Worm (Caenorhabditis elegans) whole organism, L4 larva: ENCODE results near the gene sdc-2.
A peak's percentile ranks its signal among the peaks of the same experiment; 100 is the strongest.

Experiments used
- D1046.2 ChIP-seq: fragments of 200-800 bp; sonication (Bioruptor generic); IDR thresholded peaks from 2 replicates; pipeline ENCODE4 v1.3.6; 2022; ENCODE audit warnings: missing genetic modification characterization, missing compliant biosample characterization
- F37D6.2 ChIP-seq: sonication (generic microtip); optimal IDR thresholded peaks from 2 replicates; lab custom pipeline; 2016; ENCODE audit warnings: mild to moderate bottlenecking, missing genetic modification characterization, missing compliant biosample characterization
- F44E2.7 ChIP-seq: fragments of 200-800 bp; sonication (Bioruptor generic); IDR thresholded peaks from 2 replicates; pipeline ENCODE4 v2.1.2; 2022; ENCODE audit warnings: missing genetic modification characterization, missing compliant biosample characterization
- R02D3.7 ChIP-seq: fragments of 150-350 bp; sonication (generic microtip); optimal IDR thresholded peaks from 3 replicates; lab custom pipeline; 2014; ENCODE audit warnings: missing biosample characterization, missing genetic modification characterization
- T26A8.4 ChIP-seq: fragments of 200-800 bp; sonication (Bioruptor generic); IDR thresholded peaks from 2 replicates; pipeline ENCODE4 v1.3.6; 2022; ENCODE audit warnings: missing genetic modification characterization, missing compliant biosample characterization
- Y105C5A.15 ChIP-seq: fragments of 200-800 bp; sonication (Bioruptor generic); IDR thresholded peaks from 2 replicates; pipeline ENCODE4 v1.3.6; 2022; ENCODE audit warnings: missing genetic modification characterization, missing compliant biosample characterization
- Y75B8A.6 ChIP-seq: fragments of 200-800 bp; sonication (Bioruptor generic); IDR thresholded peaks from 2 replicates; pipeline ENCODE4 v1.3.6; 2022; ENCODE audit warnings: missing genetic modification reagents, missing genetic modification characterization, missing compliant biosample characterization
- aha-1 ChIP-seq: fragments of 150-350 bp; peaks from one replicate; lab custom pipeline; 2014; ENCODE audit warnings: missing biosample characterization, missing genetic modification characterization
- aly-2 ChIP-seq: sonication (generic microtip); optimal IDR thresholded peaks from 2 replicates; lab custom pipeline; 2018; ENCODE audit warnings: missing biosample characterization, missing genetic modification characterization
- arid-1 ChIP-seq: fragments of 200-800 bp; sonication (Bioruptor generic); conservative IDR thresholded peaks from 2 replicates; pipeline ENCODE4 v1.3.6; 2022; ENCODE audit warnings: missing genetic modification reagents, missing genetic modification characterization, missing compliant biosample characterization
- attf-4 ChIP-seq: sonication (generic microtip); optimal IDR thresholded peaks from 3 replicates; lab custom pipeline; 2017; ENCODE audit warnings: missing biosample characterization, missing genetic modification characterization
- ceh-20 ChIP-seq: fragments of 200-800 bp; sonication (Bioruptor generic); IDR thresholded peaks from 2 replicates; pipeline ENCODE4 v1.3.6; 2022; ENCODE audit warnings: missing genetic modification reagents, missing genetic modification characterization, missing compliant biosample characterization
- ceh-44 ChIP-seq: fragments of 200-800 bp; sonication (Bioruptor generic); IDR thresholded peaks from 2 replicates; pipeline ENCODE4 v1.3.6; 2022; ENCODE audit warnings: missing genetic modification reagents, missing genetic modification characterization, missing compliant biosample characterization
- ceh-82 ChIP-seq: sonication (generic microtip); optimal IDR thresholded peaks from 2 replicates; lab custom pipeline; 2017; ENCODE audit warnings: missing biosample characterization, missing genetic modification characterization
- ces-1 ChIP-seq: fragments of 150-350 bp; sonication (generic microtip); optimal IDR thresholded peaks from 4 replicates; lab custom pipeline; 2014; ENCODE audit warnings: missing biosample characterization, missing genetic modification reagents, missing genetic modification characterization
- dmd-8 ChIP-seq: fragments of 200-800 bp; sonication (Bioruptor generic); IDR thresholded peaks from 2 replicates; pipeline ENCODE4 v1.3.6; 2022; ENCODE audit warnings: missing genetic modification characterization, missing compliant biosample characterization
- dmd-9 ChIP-seq: fragments of 200-800 bp; sonication (Bioruptor generic); IDR thresholded peaks from 2 replicates; pipeline ENCODE4 v1.3.6; 2022; ENCODE audit warnings: missing genetic modification reagents, missing genetic modification characterization, missing compliant biosample characterization
- dve-1 ChIP-seq: sonication (generic microtip); optimal IDR thresholded peaks from 2 replicates; lab custom pipeline; 2017; ENCODE audit warnings: antibody characterized with exemption, mild to moderate bottlenecking, missing genetic modification characterization, missing compliant biosample characterization; ENCODE audit not compliant: insufficient read depth
- egl-27 ChIP-seq: sonication (generic microtip); optimal IDR thresholded peaks from 3 replicates; lab custom pipeline; 2017; ENCODE audit warnings: missing biosample characterization, missing genetic modification reagents, missing genetic modification characterization
- fos-1 ChIP-seq: fragments of 150-350 bp; optimal IDR thresholded peaks from 2 replicates; lab custom pipeline; 2014; ENCODE audit warnings: missing biosample characterization, missing genetic modification characterization
- gei-8 ChIP-seq: fragments of 200-800 bp; sonication (Bioruptor generic); optimal IDR thresholded peaks from 2 replicates; lab custom pipeline; 2018; ENCODE audit warnings: mild to moderate bottlenecking, missing genetic modification characterization, missing compliant biosample characterization
- hmg-1.1 ChIP-seq: fragments of 200-800 bp; sonication (Bioruptor generic); IDR thresholded peaks from 2 replicates; pipeline ENCODE4 v1.3.6; 2022; ENCODE audit warnings: missing genetic modification reagents, missing genetic modification characterization, missing compliant biosample characterization
- jun-1 ChIP-seq: fragments of 150-350 bp; optimal IDR thresholded peaks from 2 replicates; lab custom pipeline; 2014; ENCODE audit warnings: missing biosample characterization, missing genetic modification reagents, missing genetic modification characterization
- lim-7 ChIP-seq: fragments of 200-800 bp; sonication (Bioruptor generic); IDR thresholded peaks from 2 replicates; pipeline ENCODE4 v1.3.6; 2022; ENCODE audit warnings: missing genetic modification characterization, missing compliant biosample characterization
- lin-1 ChIP-seq: fragments of 200-800 bp; sonication (Bioruptor generic); IDR thresholded peaks from 2 replicates; pipeline ENCODE4 v1.3.6; 2022; ENCODE audit warnings: missing genetic modification reagents, missing genetic modification characterization, missing compliant biosample characterization
- lin-15B ChIP-seq: fragments of 150-350 bp; sonication (generic microtip); optimal IDR thresholded peaks from 3 replicates; lab custom pipeline; 2014; ENCODE audit warnings: missing biosample characterization, missing genetic modification characterization
- lin-39 ChIP-seq: fragments of 150-350 bp; optimal IDR thresholded peaks from 2 replicates; lab custom pipeline; 2014; ENCODE audit warnings: missing biosample characterization, missing genetic modification reagents, missing genetic modification characterization
- madf-9 ChIP-seq: fragments of 200-800 bp; sonication (Bioruptor generic); conservative IDR thresholded peaks from 2 replicates; pipeline ENCODE4 v1.3.6; 2022; ENCODE audit warnings: missing genetic modification reagents, missing genetic modification characterization, missing compliant biosample characterization
- mxl-3 ChIP-seq: fragments of 200-800 bp; sonication (Bioruptor generic); optimal IDR thresholded peaks from 2 replicates; lab custom pipeline; 2018; ENCODE audit warnings: mild to moderate bottlenecking, missing genetic modification characterization, missing compliant biosample characterization
- nhr-10 ChIP-seq: fragments of 150-350 bp; optimal IDR thresholded peaks from 2 replicates; lab custom pipeline; 2014; ENCODE audit warnings: missing biosample characterization, missing genetic modification characterization
- nhr-102 ChIP-seq: sonication (generic microtip); optimal IDR thresholded peaks from 2 replicates; lab custom pipeline; 2016; ENCODE audit warnings: mild to moderate bottlenecking, missing genetic modification characterization, moderate library complexity, missing compliant biosample characterization
- nhr-111 ChIP-seq: fragments of 200-800 bp; sonication (Bioruptor generic); optimal IDR thresholded peaks from 2 replicates; lab custom pipeline; 2018; ENCODE audit warnings: mild to moderate bottlenecking, missing genetic modification characterization, missing compliant biosample characterization
- nhr-237 ChIP-seq: sonication (generic microtip); optimal IDR thresholded peaks from 2 replicates; lab custom pipeline; 2017; ENCODE audit warnings: missing biosample characterization, missing genetic modification characterization
- nhr-28 ChIP-seq: fragments of 150-350 bp; optimal IDR thresholded peaks from 2 replicates; lab custom pipeline; 2014; ENCODE audit warnings: missing biosample characterization, missing genetic modification characterization
- nhr-41 ChIP-seq: fragments of 200-800 bp; sonication (Bioruptor generic); IDR thresholded peaks from 2 replicates; pipeline ENCODE4 v1.3.6; 2022; ENCODE audit warnings: missing genetic modification reagents, missing genetic modification characterization, missing compliant biosample characterization
- php-3 ChIP-seq: fragments of 200-800 bp; sonication (Bioruptor generic); IDR thresholded peaks from 2 replicates; pipeline ENCODE4 v1.3.6; 2022; ENCODE audit warnings: missing genetic modification reagents, missing genetic modification characterization, missing compliant biosample characterization
- pqm-1 ChIP-seq: sonication (generic microtip); optimal IDR thresholded peaks from 2 replicates; lab custom pipeline; 2017; ENCODE audit warnings: missing biosample characterization, missing genetic modification characterization
- rbr-2 ChIP-seq: sonication (generic microtip); optimal IDR thresholded peaks from 2 replicates; lab custom pipeline; 2016; ENCODE audit warnings: missing genotype, missing genetic modification characterization, missing compliant biosample characterization
- saeg-2 ChIP-seq: fragments of 200-800 bp; sonication (Bioruptor generic); IDR thresholded peaks from 2 replicates; pipeline ENCODE4 v1.3.6; 2022; ENCODE audit warnings: missing genetic modification reagents, missing genetic modification characterization, missing compliant biosample characterization
- set-16 ChIP-seq: fragments of 200-800 bp; sonication (Bioruptor generic); IDR thresholded peaks from 2 replicates; pipeline ENCODE4 v1.3.6; 2022; ENCODE audit warnings: missing genetic modification reagents, missing genetic modification characterization, missing compliant biosample characterization
- skn-1 ChIP-seq: fragments of 150-350 bp; optimal IDR thresholded peaks from 2 replicates; lab custom pipeline; 2014; ENCODE audit warnings: missing biosample characterization, missing genetic modification characterization
- snpc-1.2 ChIP-seq: fragments of 200-800 bp; sonication (Bioruptor generic); IDR thresholded peaks from 2 replicates; pipeline ENCODE4 v1.3.6; 2022; ENCODE audit warnings: missing genetic modification reagents, missing genetic modification characterization, missing compliant biosample characterization
- snpc-4 ChIP-seq: fragments of 150-350 bp; optimal IDR thresholded peaks from 2 replicates; lab custom pipeline; 2014; ENCODE audit warnings: missing biosample characterization, missing genetic modification characterization
- spr-3 ChIP-seq: fragments of 200-800 bp; sonication (Bioruptor generic); optimal IDR thresholded peaks from 2 replicates; lab custom pipeline; 2018; ENCODE audit warnings: mild to moderate bottlenecking, missing genetic modification characterization, missing compliant biosample characterization
- tra-1 ChIP-seq: fragments of 200-800 bp; sonication (Bioruptor generic); IDR thresholded peaks from 2 replicates; pipeline ENCODE4 v1.3.6; 2022; ENCODE audit warnings: missing genetic modification reagents, missing genetic modification characterization, missing compliant biosample characterization
- unc-39 ChIP-seq: sonication (generic microtip); optimal IDR thresholded peaks from 2 replicates; lab custom pipeline; 2017; ENCODE audit warnings: missing biosample characterization, missing genetic modification characterization
- unc-62 ChIP-seq, 3 experiments: fragments of 150-350 bp in 1 of 3; sonication (generic microtip); optimal IDR thresholded peaks in 2 of 3; peaks in 1 of 3; 1 replicate in 1 of 3; 2 replicates in 2 of 3; lab custom pipeline; 2014 to 2017; ENCODE audit warnings: missing biosample characterization in 3 of 3, missing genetic modification characterization in 3 of 3, missing genetic modification reagents in 3 of 3, missing genotype in 1 of 3
- vab-7 ChIP-seq: fragments of 200-800 bp; sonication (Bioruptor generic); IDR thresholded peaks from 2 replicates; pipeline ENCODE4 v1.3.6; 2022; ENCODE audit warnings: missing genetic modification reagents, missing genetic modification characterization, missing compliant biosample characterization
- zag-1 ChIP-seq: fragments of 150-350 bp; optimal IDR thresholded peaks from 2 replicates; lab custom pipeline; 2014; ENCODE audit warnings: missing biosample characterization, missing genetic modification characterization
- zfp-2 ChIP-seq: sonication (generic microtip); optimal IDR thresholded peaks from 2 replicates; lab custom pipeline; 2016; ENCODE audit warnings: mild to moderate bottlenecking, missing genetic modification characterization, missing compliant biosample characterization
- zip-2 ChIP-seq: fragments of 150-350 bp; optimal IDR thresholded peaks from 2 replicates; lab custom pipeline; 2014; ENCODE audit warnings: missing biosample characterization, missing genetic modification characterization
- ztf-11 ChIP-seq: fragments of 150-350 bp; optimal IDR thresholded peaks from 2 replicates; lab custom pipeline; 2014; ENCODE audit warnings: missing biosample characterization, missing genetic modification characterization
- ztf-7 ChIP-seq: fragments of 150-350 bp; optimal IDR thresholded peaks from 2 replicates; lab custom pipeline; 2014; ENCODE audit warnings: missing biosample characterization, missing genetic modification characterization

sdc-2 gene

ce11 chrX:11479321-11479863 lies 43.1 kb upstream of the sdc-2 start (continued):
- TF ChIP-seq set-16 (GFP tag; lab: Robert Waterston, UW) (no peak), skn-1 (tag; lab: Kevin White, UChicago) (no peak), saeg-2 (GFP tag; lab: Robert Waterston, UW) (no peak), unc-39 (tag; lab: Kevin White, UChicago) (no peak), snpc-1.2 (GFP tag; lab: Robert Waterston, UW) (no peak), ceh-20 (GFP tag; lab: Robert Waterston, UW) (no peak), snpc-4 (no peak), fos-1 (no peak), R02D3.7 (tag; lab: Kevin White, UChicago) (no peak), zfp-2 (tag; lab: Kevin White, UChicago) (no peak), nhr-28 (peak; percentile 32), nhr-41 (GFP tag; lab: Robert Waterston, UW) (no peak), hmg-1.1 (no peak), ztf-7 (no peak), zag-1 (no peak), pqm-1 (tag; lab: Kevin White, UChicago) (peak; percentile 35), nhr-102 (no peak), nhr-10 (no peak), lin-39 (tag; lab: Kevin White, UChicago) (no peak), zip-2 (tag; lab: Kevin White, UChicago) (no peak), arid-1 (GFP tag; lab: Robert Waterston, UW) (no peak), ztf-11 (tag; lab: Kevin White, UChicago) (no peak), egl-27 (tag; lab: Kevin White, UChicago) (no peak), nhr-111 (no peak), php-3 (GFP tag; lab: Robert Waterston, UW) (no peak), aly-2 (tag; lab: Kevin White, UChicago) (no peak), lim-7 (no peak), Y75B8A.6 (GFP tag; lab: Robert Waterston, UW) (no peak), unc-62 (GFP tag; optimal IDR thresholded peaks at IDR 0.05 in 1 of 2; lab: Kevin White, UChicago) (peak in 1 of 2 experiments; percentile 78), unc-62 (tag; optimal IDR thresholded peaks at IDR 0.05; lab: Kevin White, UChicago) (no peak), mxl-3 (GFP tag; lab: Kevin White, UChicago) (peak; percentile 5), tra-1 (GFP tag; lab: Robert Waterston, UW) (0 out of 2 replicates have a peak, but pooled peaks have one; percentile 28), lin-1 (GFP tag; lab: Robert Waterston, UW) (no peak), vab-7 (no peak), madf-9 (GFP tag; lab: Robert Waterston, UW) (no peak), attf-4 (no peak), F44E2.7 (GFP tag; lab: Robert Waterston, UW) (no peak), dmd-9 (GFP tag; lab: Robert Waterston, UW) (no peak), F37D6.2 (tag; lab: Kevin White, UChicago) (no peak), rbr-2 (tag; lab: Kevin White, UChicago) (no peak), T26A8.4 (GFP tag; lab: Robert Waterston, UW) (no peak), D1046.2 (GFP tag; lab: Robert Waterston, UW) (no peak), lin-15B (tag; lab: Kevin White, UChicago) (no peak), aha-1 (peak; percentile 68), ceh-82 (no peak), ceh-44 (GFP tag; lab: Robert Waterston, UW) (no peak), dmd-8 (GFP tag; lab: Robert Waterston, UW) (no peak), dve-1 (tag; lab: Kevin White, UChicago) (no peak), spr-3 (no peak), ces-1 (no peak), nhr-237 (tag; lab: Kevin White, UChicago) (no peak), gei-8 (GFP tag; lab: Kevin White, UChicago) (no peak), jun-1 (tag; lab: Kevin White, UChicago) (no peak), Y105C5A.15 (GFP tag; lab: Robert Waterston, UW) (no peak)
- TF ChIP-seq, all 104 proteins: peak for 10
